Worm (Caenorhabditis elegans) whole organism, late embryonic: ENCODE measurements around the gene ZK1236.1.
A peak's percentile ranks its signal among the peaks of the same experiment; 100 is the strongest.

Source experiments
- C08G9.2 ChIP-seq: sonication (generic microtip); optimal IDR thresholded peaks from 2 replicates; lab custom pipeline; 2016; ENCODE audit warnings: mild to moderate bottlenecking, missing genetic modification characterization, moderate library complexity, missing compliant biosample characterization
- K09A11.1 ChIP-seq: sonication (generic microtip); optimal IDR thresholded peaks from 2 replicates; lab custom pipeline; 2017; ENCODE audit warnings: antibody characterized with exemption, mild to moderate bottlenecking, missing genetic modification characterization, missing compliant biosample characterization; ENCODE audit not compliant: insufficient read depth
- Y22D7AL.16 ChIP-seq: sonication (generic microtip); optimal IDR thresholded peaks from 2 replicates; lab custom pipeline; 2016; ENCODE audit warnings: missing genetic modification characterization, missing compliant biosample characterization
- ahr-1 ChIP-seq: sonication (generic microtip); optimal IDR thresholded peaks from 2 replicates; lab custom pipeline; 2016; ENCODE audit warnings: missing genetic modification characterization, missing compliant biosample characterization
- ama-1 ChIP-seq: fragments of 150-350 bp; optimal IDR thresholded peaks from 2 replicates; lab custom pipeline; 2014
- ceh-14 ChIP-seq: sonication (generic microtip); optimal IDR thresholded peaks from 2 replicates; lab custom pipeline; 2016; ENCODE audit warnings: missing genotype, missing genetic modification characterization, missing compliant biosample characterization
- ceh-18 ChIP-seq: sonication (generic microtip); optimal IDR thresholded peaks from 2 replicates; lab custom pipeline; 2016; ENCODE audit warnings: missing genetic modification characterization, missing compliant biosample characterization
- ceh-19 ChIP-seq: fragments of 200-800 bp; sonication (Bioruptor generic); optimal IDR thresholded peaks from 2 replicates; lab custom pipeline; 2018; ENCODE audit warnings: mild to moderate bottlenecking, missing genetic modification characterization, missing compliant biosample characterization
- ceh-31 ChIP-seq: sonication (generic microtip); optimal IDR thresholded peaks from 2 replicates; lab custom pipeline; 2016; ENCODE audit warnings: missing genetic modification characterization, missing compliant biosample characterization
- ceh-34 ChIP-seq: sonication (generic microtip); optimal IDR thresholded peaks from 2 replicates; lab custom pipeline; 2016; ENCODE audit warnings: mild to moderate bottlenecking, missing genetic modification characterization, missing compliant biosample characterization
- ceh-6 ChIP-seq: fragments of 200-800 bp; sonication (Bioruptor generic); optimal IDR thresholded peaks from 2 replicates; lab custom pipeline; 2018; ENCODE audit warnings: mild to moderate bottlenecking, missing genetic modification characterization, missing compliant biosample characterization
- ceh-9 ChIP-seq: sonication (generic microtip); optimal IDR thresholded peaks from 2 replicates; lab custom pipeline; 2016; ENCODE audit warnings: mild to moderate bottlenecking, missing genetic modification characterization, inconsistent platforms, missing compliant biosample characterization
- che-1 ChIP-seq: sonication (generic microtip); optimal IDR thresholded peaks from 2 replicates; lab custom pipeline; 2016; ENCODE audit warnings: mild to moderate bottlenecking, missing genetic modification characterization, missing compliant biosample characterization
- dmd-4 ChIP-seq: sonication (generic microtip); optimal IDR thresholded peaks from 2 replicates; lab custom pipeline; 2016; ENCODE audit warnings: borderline replicate concordance, missing genetic modification characterization, missing compliant biosample characterization
- dve-1 ChIP-seq: sonication (generic microtip); optimal IDR thresholded peaks from 2 replicates; lab custom pipeline; 2017; ENCODE audit warnings: antibody characterized with exemption, mild to moderate bottlenecking, missing genetic modification characterization, missing compliant biosample characterization
- elt-2 ChIP-seq: sonication (generic microtip); optimal IDR thresholded peaks from 2 replicates; lab custom pipeline; 2016; ENCODE audit warnings: missing genetic modification reagents, missing genetic modification characterization, missing compliant biosample characterization
- elt-4 ChIP-seq: sonication (generic microtip); optimal IDR thresholded peaks from 2 replicates; lab custom pipeline; 2016; ENCODE audit warnings: missing genetic modification characterization, missing compliant biosample characterization
- ets-4 ChIP-seq: sonication (generic microtip); optimal IDR thresholded peaks from 2 replicates; lab custom pipeline; 2016; ENCODE audit warnings: missing genetic modification characterization, missing compliant biosample characterization
- fax-1 ChIP-seq: sonication (generic microtip); optimal IDR thresholded peaks from 2 replicates; lab custom pipeline; 2016; ENCODE audit warnings: missing genotype, missing genetic modification characterization, missing compliant biosample characterization
- gmeb-2 ChIP-seq: sonication (generic microtip); optimal IDR thresholded peaks from 2 replicates; lab custom pipeline; 2016; ENCODE audit warnings: missing genetic modification characterization, inconsistent platforms, missing compliant biosample characterization
- hlh-15 ChIP-seq: sonication (generic microtip); optimal IDR thresholded peaks from 2 replicates; lab custom pipeline; 2016; ENCODE audit warnings: missing genetic modification characterization, missing compliant biosample characterization
- hlh-30 ChIP-seq: sonication (generic microtip); optimal IDR thresholded peaks from 2 replicates; lab custom pipeline; 2017; ENCODE audit warnings: antibody characterized with exemption, missing genetic modification characterization, missing compliant biosample characterization; ENCODE audit not compliant: insufficient read depth
- hlh-6 ChIP-seq: sonication (generic microtip); optimal IDR thresholded peaks from 2 replicates; lab custom pipeline; 2016; ENCODE audit warnings: missing genotype, missing genetic modification characterization, missing compliant biosample characterization
- hlh-8 ChIP-seq: sonication (generic microtip); optimal IDR thresholded peaks from 2 replicates; lab custom pipeline; 2016; ENCODE audit warnings: missing genotype, missing genetic modification characterization, missing compliant biosample characterization
- lim-6 ChIP-seq: sonication (generic microtip); optimal IDR thresholded peaks from 2 replicates; lab custom pipeline; 2016; ENCODE audit warnings: missing genetic modification characterization, missing compliant biosample characterization
- lin-11 ChIP-seq: fragments of 200-800 bp; sonication (Bioruptor generic); optimal IDR thresholded peaks from 2 replicates; lab custom pipeline; 2018; ENCODE audit warnings: mild to moderate bottlenecking, missing genetic modification characterization, missing compliant biosample characterization
- madf-2 ChIP-seq: sonication (generic microtip); optimal IDR thresholded peaks from 2 replicates; lab custom pipeline; 2017; ENCODE audit warnings: missing genetic modification characterization, missing compliant biosample characterization
- nfya-1 ChIP-seq: sonication (generic microtip); optimal IDR thresholded peaks from 2 replicates; lab custom pipeline; 2017; ENCODE audit warnings: missing genetic modification characterization, mild to moderate bottlenecking, missing compliant biosample characterization, antibody characterized with exemption, moderate library complexity
- nhr-232 ChIP-seq: sonication (generic microtip); optimal IDR thresholded peaks from 2 replicates; lab custom pipeline; 2016; ENCODE audit warnings: missing genetic modification characterization, missing compliant biosample characterization
- npax-4 ChIP-seq: sonication (generic microtip); optimal IDR thresholded peaks from 2 replicates; lab custom pipeline; 2016; ENCODE audit warnings: missing genetic modification characterization, missing compliant biosample characterization
- pat-9 ChIP-seq: fragments of 200-800 bp; sonication (Bioruptor generic); optimal IDR thresholded peaks from 2 replicates; lab custom pipeline; 2018; ENCODE audit warnings: mild to moderate bottlenecking, missing genetic modification characterization, moderate library complexity, missing compliant biosample characterization
- pha-2 ChIP-seq: sonication (generic microtip); optimal IDR thresholded peaks from 2 replicates; lab custom pipeline; 2017; ENCODE audit warnings: mild to moderate bottlenecking, missing genetic modification characterization, missing compliant biosample characterization
- ref-2 ChIP-seq: sonication (generic microtip); optimal IDR thresholded peaks from 2 replicates; lab custom pipeline; 2016; ENCODE audit warnings: missing genetic modification characterization, missing compliant biosample characterization
- sdc-2 ChIP-seq: sonication (generic microtip); optimal IDR thresholded peaks from 2 replicates; lab custom pipeline; 2016; ENCODE audit warnings: missing genotype, missing genetic modification characterization, missing compliant biosample characterization
- sox-2 ChIP-seq: fragments of 200-800 bp; sonication (Bioruptor generic); IDR thresholded peaks from 2 replicates; pipeline ENCODE4 v1.3.6; 2022; ENCODE audit warnings: missing genetic modification reagents, missing genetic modification characterization, missing compliant biosample characterization
- sox-4 ChIP-seq: sonication (generic microtip); optimal IDR thresholded peaks from 2 replicates; lab custom pipeline; 2017; ENCODE audit warnings: mild to moderate bottlenecking, missing genetic modification characterization, inconsistent platforms, missing compliant biosample characterization
- unc-42 ChIP-seq: sonication (generic microtip); optimal IDR thresholded peaks from 2 replicates; lab custom pipeline; 2016; ENCODE audit warnings: missing genotype, missing genetic modification characterization, missing compliant biosample characterization
- unc-55 ChIP-seq: sonication (generic microtip); optimal IDR thresholded peaks from 2 replicates; lab custom pipeline; 2017; ENCODE audit warnings: missing biosample characterization, missing genetic modification reagents, missing genetic modification characterization
- zip-5 ChIP-seq: sonication (generic microtip); optimal IDR thresholded peaks from 2 replicates; lab custom pipeline; 2016; ENCODE audit warnings: missing genetic modification characterization, missing compliant biosample characterization

Gene ZK1236.1

ce11 chrIII:8429035-8429434, at the start of gene ZK1236.1:
Gene ZK1236.1 (plus strand): TSS chrIII:8429297.
- TF ChIP-seq ceh-6 (GFP tag; lab: Kevin White, UChicago) (no peak), unc-55 (GFP tag; lab: Kevin White, UChicago) (no peak), che-1 (no peak), unc-42 (no peak), ets-4 (tag; lab: Kevin White, UChicago) (no peak), nfya-1 (no peak), ref-2 (no peak), pha-2 (no peak), dmd-4 (tag; lab: Kevin White, UChicago) (no peak)

DNA sequence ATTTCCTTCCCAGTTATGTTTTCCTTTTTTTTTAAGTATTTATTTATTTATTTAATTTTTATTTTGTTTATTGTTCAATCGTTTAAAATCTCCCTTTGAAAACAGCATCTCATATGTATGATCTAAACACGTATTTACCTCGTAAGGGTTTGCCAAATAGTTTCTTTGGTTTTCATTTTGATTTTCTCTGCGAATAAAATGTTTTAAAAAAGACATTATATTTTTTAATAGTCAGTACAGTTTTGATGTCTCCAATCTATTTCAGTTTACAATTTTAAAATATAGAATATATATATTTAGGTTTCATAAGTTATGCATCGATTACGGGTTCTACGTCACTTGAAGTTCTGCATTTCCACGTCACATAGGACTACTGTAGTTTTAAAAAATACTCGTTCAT, 48.5 kb upstream of the ZK1236.1 start, which contains the start of gene R05D3.12:
R05D3.12 (plus strand) TSS at position 301 of the 400 bp plus-strand sequence.
- TF ChIP-seq ceh-9 (tag; lab: Kevin White, UChicago) (no peak), unc-42 (no peak), npax-4 (tag; lab: Kevin White, UChicago) (no peak)

DNA sequence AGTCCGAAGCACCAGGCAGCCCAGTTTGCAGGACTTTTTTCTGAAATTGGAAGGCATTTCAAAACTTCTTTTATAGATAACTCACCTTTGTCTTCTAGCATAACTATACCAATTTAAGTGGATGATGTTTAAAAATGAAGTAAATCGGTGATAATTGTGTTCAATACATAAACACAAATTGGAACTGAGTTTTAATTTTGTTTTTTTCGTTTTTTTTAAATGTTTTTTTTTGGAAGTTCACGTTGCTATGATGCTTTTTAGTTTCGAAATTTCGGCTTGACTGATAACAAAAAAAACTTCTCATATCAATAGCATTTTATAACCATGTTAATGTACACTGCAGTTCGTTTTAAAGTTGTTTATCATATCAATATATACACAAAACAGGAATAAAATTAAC, 39.6 kb upstream of the ZK1236.1 start, which contains the start of gene ZK353.4:
ZK353.4 (minus strand) TSS at position 101 of the 400 bp plus-strand sequence.
- no peak for TF ChIP-seq hlh-8 (tag; lab: Kevin White, UChicago)

DNA sequence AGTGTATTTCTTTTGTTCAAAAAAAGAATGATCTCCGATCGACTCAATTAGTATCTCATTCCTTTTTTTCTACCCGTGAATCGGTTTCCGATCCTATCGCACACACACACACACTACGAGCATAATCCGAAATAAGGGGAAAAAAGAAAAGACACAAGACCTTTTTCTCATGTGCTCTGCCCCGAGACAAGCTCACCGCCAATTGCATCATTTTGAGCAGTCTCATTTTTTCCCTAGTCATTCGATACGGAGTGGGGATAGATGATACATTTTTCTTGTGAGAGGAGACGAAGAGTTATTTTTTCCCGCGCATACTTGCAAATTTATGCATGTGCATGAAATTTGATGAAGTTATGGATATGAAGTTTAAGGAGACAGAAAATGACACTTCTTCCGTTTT, 36.8 kb upstream of the ZK1236.1 start:
- TF ChIP-seq unc-42 (peak; percentile 81), elt-2 (tag; lab: Kevin White, UChicago) (no peak)

DNA sequence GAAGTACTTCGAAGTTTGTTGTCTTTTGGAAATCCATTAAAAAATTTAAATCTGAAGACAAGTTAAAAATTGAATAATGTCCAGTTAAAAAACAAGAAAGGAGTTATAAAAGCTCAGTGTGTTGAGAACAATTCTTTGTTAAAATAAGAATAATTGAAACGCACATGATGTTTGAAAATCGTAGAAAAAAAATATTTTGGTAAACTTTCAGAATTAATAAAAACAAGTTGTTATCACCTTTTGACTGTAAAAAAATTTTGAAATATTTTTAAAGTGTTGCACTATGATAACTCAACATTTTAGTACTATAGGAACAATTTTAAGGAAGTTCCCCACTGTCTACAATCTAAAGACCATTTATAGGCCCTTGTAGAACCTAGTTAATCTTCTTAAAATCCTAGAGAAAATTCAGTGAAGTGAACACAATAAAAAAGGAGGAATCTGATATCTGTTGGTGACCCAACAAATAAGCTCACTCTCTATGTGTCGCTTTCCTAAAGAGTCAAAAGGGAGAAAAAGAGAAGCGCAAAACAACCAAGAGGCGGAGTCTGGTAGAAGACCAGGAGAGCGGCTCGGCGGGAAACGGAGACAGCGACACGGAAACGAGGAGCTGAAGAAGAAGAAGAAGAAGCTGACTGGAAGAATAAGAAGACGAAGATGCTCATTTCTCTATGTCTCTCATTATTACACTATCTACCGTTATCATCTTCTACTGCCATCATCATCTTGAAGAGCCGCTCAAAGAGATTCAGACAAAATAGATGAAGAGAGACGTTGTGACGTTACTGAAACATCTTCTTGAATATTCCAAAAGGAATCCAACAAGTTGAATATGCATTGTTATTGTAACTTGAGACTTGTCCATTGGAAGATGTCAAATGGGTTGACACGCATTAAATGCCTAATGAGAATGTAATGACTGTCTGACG, 34.5 kb upstream of the ZK1236.1 start, which contains the start of gene ZK353.10:
ZK353.10 (minus strand) TSS at position 51 of the 929 bp plus-strand sequence.
- TF ChIP-seq gmeb-2 (no peak), K09A11.1 (tag; lab: Kevin White, UChicago) (no peak), sox-4 (tag; lab: Kevin White, UChicago) (no peak), sdc-2 (tag; lab: Kevin White, UChicago) (no peak), hlh-15 (tag; lab: Kevin White, UChicago) (no peak), ceh-31 (tag; lab: Kevin White, UChicago) (no peak), ref-2 (no peak), pha-2 (no peak), ahr-1 (tag; lab: Kevin White, UChicago) (no peak), C08G9.2 (tag; lab: Kevin White, UChicago) (no peak), fax-1 (tag; lab: Kevin White, UChicago) (no peak), sox-2 (GFP tag; lab: Robert Waterston, UW) (no peak), hlh-6 (tag; lab: Kevin White, UChicago) (no peak), ceh-14 (tag; lab: Kevin White, UChicago) (no peak)

- TF ChIP-seq lin-11 (tag; lab: Kevin White, UChicago): no peak
- no peak for TF ChIP-seq ama-1 (lab: Kevin White, UChicago)
- TF ChIP-seq nhr-232 (tag; lab: Kevin White, UChicago): no peak
- TF ChIP-seq npax-4 (tag; lab: Kevin White, UChicago): no peak
Observed at ce11 chrIII:8395685-8396084, 33.4 kb upstream of the ZK1236.1 start, which contains the start of gene ZK353.3. Gene ZK353.3 (plus strand): TSS chrIII:8395985.

DNA sequence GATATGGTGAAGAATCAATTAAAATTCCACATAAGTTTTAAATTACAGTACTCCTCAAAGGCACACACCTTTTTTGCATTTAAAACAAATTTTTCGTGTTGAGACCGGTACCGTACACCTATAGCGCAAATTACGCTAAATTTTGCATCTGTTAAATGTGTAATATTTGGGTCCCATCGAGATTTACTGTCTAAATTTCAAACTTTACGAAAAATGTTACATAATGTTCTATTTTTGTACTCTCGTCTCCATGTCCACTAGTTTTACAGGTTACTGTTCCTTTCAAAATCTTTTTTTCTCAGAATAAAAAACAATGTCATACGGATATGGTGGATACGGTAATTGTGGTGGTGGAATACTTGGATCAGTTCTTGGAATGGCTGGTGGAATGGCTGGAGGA, 30.7 kb upstream of the ZK1236.1 start, which contains the start of gene ZK353.2:
ZK353.2 (plus strand) TSS at position 301 of the 400 bp plus-strand sequence.
- TF ChIP-seq hlh-8 (tag; lab: Kevin White, UChicago) (no peak), lim-6 (no peak), che-1 (no peak), ceh-9 (tag; lab: Kevin White, UChicago) (no peak), madf-2 (tag; lab: Kevin White, UChicago) (no peak), elt-4 (tag; lab: Kevin White, UChicago) (no peak), Y22D7AL.16 (no peak), unc-42 (no peak), sdc-2 (tag; lab: Kevin White, UChicago) (no peak), ceh-18 (tag; lab: Kevin White, UChicago) (no peak), zip-5 (tag; lab: Kevin White, UChicago) (no peak), ceh-34 (no peak), hlh-30 (tag; lab: Kevin White, UChicago) (no peak), pat-9 (tag; lab: Kevin White, UChicago) (no peak), dve-1 (tag; lab: Kevin White, UChicago) (no peak), ceh-19 (GFP tag; lab: Kevin White, UChicago) (no peak)
